Fruit fly (Drosophila melanogaster) Kc167 (cell line): ENCODE data around the gene CG6511.

Experiments
- Sin3A ChIP-seq: fragments of >200 bp; optimal IDR thresholded peaks from 2 replicates; lab custom pipeline; 2018; ENCODE audit warnings: missing external identifiers
- h ChIP-seq: fragments of >200 bp; optimal IDR thresholded peaks from 3 replicates; lab custom pipeline; 2018; ENCODE audit warnings: missing external identifiers
- insv ChIP-seq: fragments of >200 bp; optimal IDR thresholded peaks from 3 replicates; lab custom pipeline; 2018; ENCODE audit warnings: missing external identifiers
- psq ChIP-seq: fragments of >200 bp; optimal IDR thresholded peaks from 2 replicates; lab custom pipeline; 2017; ENCODE audit warnings: missing external identifiers

DNA sequence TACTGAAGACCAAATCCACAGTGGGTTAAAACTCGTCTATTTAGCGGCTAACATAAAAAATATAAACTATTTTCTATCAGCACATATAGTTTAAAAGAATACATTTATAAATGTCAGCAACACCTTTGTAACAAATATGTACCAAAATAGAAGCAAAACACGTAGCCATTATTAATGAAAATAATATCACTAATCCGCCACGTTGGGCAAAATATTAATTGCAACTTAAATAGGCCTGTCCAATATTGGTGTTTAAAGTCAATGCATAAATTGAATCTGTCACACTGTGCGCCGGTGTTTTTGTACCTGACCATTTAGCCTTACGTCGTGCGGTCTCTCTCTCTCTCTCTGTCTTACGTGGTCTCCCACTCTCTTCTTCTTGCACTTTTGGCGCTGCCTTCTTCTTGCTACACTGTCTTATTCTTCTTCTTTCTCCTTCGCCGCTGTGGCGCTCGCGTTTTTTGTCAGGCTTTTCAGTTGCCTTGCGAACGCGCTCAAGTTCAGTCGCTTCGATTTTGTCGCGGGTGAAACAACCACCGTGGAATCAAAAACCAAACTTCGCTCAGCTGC lies 44.9 kb downstream of the CG6511 start:
- TF ChIP-seq insv (no peak), Sin3A (no peak), psq (lab: Kevin White, UChicago) (no peak), h (lab: Kevin White, UChicago) (no peak)
